Fruit fly (Drosophila melanogaster) whole organism, pupa: ENCODE measurements around the gene Lsd-1.

Experiments used
- CG10348 ChIP-seq: fragments of 200-800 bp; sonication (Bioruptor generic); IDR thresholded peaks from 2 replicates; pipeline ENCODE4 v1.3.6; 2022; ENCODE audit warnings: missing biosample characterization, missing genetic modification characterization
- CG12605 ChIP-seq: fragments of 200-800 bp; sonication (Bioruptor generic); IDR thresholded peaks from 2 replicates; pipeline ENCODE4 v1.3.6; 2022; ENCODE audit warnings: missing biosample characterization, missing genetic modification characterization
- CG13204 ChIP-seq: fragments of 200-800 bp; sonication (Bioruptor generic); optimal IDR thresholded peaks from 2 replicates; lab custom pipeline; 2018; ENCODE audit warnings: missing biosample characterization, mild to moderate bottlenecking, missing genetic modification characterization, moderate library complexity
- CG14655 ChIP-seq: fragments of 200-800 bp; sonication (Bioruptor generic); optimal IDR thresholded peaks from 3 replicates; lab custom pipeline; 2017; ENCODE audit warnings: mild to moderate bottlenecking, missing biosample characterization, missing genetic modification reagents, missing genetic modification characterization
- CG15710 ChIP-seq: fragments of 200-800 bp; sonication (Bioruptor generic); optimal IDR thresholded peaks from 2 replicates; lab custom pipeline; 2018; ENCODE audit warnings: missing biosample characterization, mild to moderate bottlenecking, missing genetic modification characterization, moderate library complexity
- CG17806 ChIP-seq: fragments of 200-800 bp; sonication (Bioruptor generic); optimal IDR thresholded peaks from 2 replicates; lab custom pipeline; 2018; ENCODE audit warnings: missing biosample characterization, mild to moderate bottlenecking, missing genetic modification characterization, moderate library complexity
- CG32121 ChIP-seq: fragments of 200-800 bp; sonication (Bioruptor generic); IDR thresholded peaks from 2 replicates; pipeline ENCODE4 v1.3.6; 2022; ENCODE audit warnings: missing biosample characterization, missing genetic modification characterization
- CG34367 ChIP-seq: fragments of 200-800 bp; sonication (Bioruptor generic); optimal IDR thresholded peaks from 2 replicates; lab custom pipeline; 2018; ENCODE audit warnings: missing biosample characterization, mild to moderate bottlenecking, missing genetic modification characterization
- CG4496 ChIP-seq: fragments of 200-800 bp; sonication (Bioruptor generic); IDR thresholded peaks from 3 replicates; pipeline ENCODE4 v1.3.6; 2022; ENCODE audit warnings: missing biosample characterization, missing genetic modification characterization
- CG8159 ChIP-seq: fragments of 200-800 bp; sonication (Bioruptor generic); optimal IDR thresholded peaks from 3 replicates; lab custom pipeline; 2018; ENCODE audit warnings: missing biosample characterization, mild to moderate bottlenecking, missing genetic modification characterization, moderate library complexity
- CG8301 ChIP-seq: fragments of 200-800 bp; sonication (Bioruptor generic); optimal IDR thresholded peaks from 2 replicates; lab custom pipeline; 2018; ENCODE audit warnings: missing biosample characterization, mild to moderate bottlenecking, missing genetic modification characterization
- CG9948 ChIP-seq: fragments of 200-800 bp; sonication (Bioruptor generic); optimal IDR thresholded peaks from 2 replicates; lab custom pipeline; 2018; ENCODE audit warnings: missing biosample characterization, mild to moderate bottlenecking, missing genetic modification characterization, moderate library complexity
- D1 ChIP-seq: fragments of 200-800 bp; sonication (Bioruptor generic); optimal IDR thresholded peaks from 2 replicates; lab custom pipeline; 2018; ENCODE audit warnings: missing biosample characterization, mild to moderate bottlenecking, missing genetic modification characterization, moderate library complexity
- EcR ChIP-seq: fragments of 200-800 bp; sonication (Bioruptor generic); optimal IDR thresholded peaks from 3 replicates; lab custom pipeline; 2019; ENCODE audit warnings: missing biosample characterization, missing genetic modification characterization, mild to moderate bottlenecking, moderate library complexity, missing genetic modification reagents
- Ets98B ChIP-seq: fragments of 200-800 bp; sonication (Bioruptor generic); IDR thresholded peaks from 2 replicates; pipeline ENCODE4 v1.3.6; 2022; ENCODE audit warnings: missing biosample characterization, missing genetic modification characterization
- Pif1A ChIP-seq: fragments of 200-800 bp; sonication (Bioruptor generic); optimal IDR thresholded peaks from 3 replicates; lab custom pipeline; 2016; ENCODE audit warnings: missing biosample characterization, missing genetic modification characterization
- Pif1B ChIP-seq: fragments of 200-800 bp; sonication (Bioruptor generic); optimal IDR thresholded peaks from 3 replicates; lab custom pipeline; 2016; ENCODE audit warnings: missing biosample characterization, missing genetic modification characterization
- Snoo ChIP-seq: fragments of 200-800 bp; sonication (Bioruptor generic); optimal IDR thresholded peaks from 3 replicates; lab custom pipeline; 2017; ENCODE audit warnings: missing biosample characterization, mild to moderate bottlenecking, missing genetic modification characterization, inconsistent platforms
- fd96Ca ChIP-seq: fragments of 200-800 bp; sonication (Bioruptor generic); IDR thresholded peaks from 3 replicates; pipeline ENCODE4 v1.3.6; 2022; ENCODE audit warnings: missing biosample characterization, missing genetic modification characterization
- gl ChIP-seq: fragments of 200-800 bp; sonication (Bioruptor generic); optimal IDR thresholded peaks from 2 replicates; lab custom pipeline; 2018; ENCODE audit warnings: missing biosample characterization, mild to moderate bottlenecking, missing genetic modification characterization
- rn ChIP-seq: fragments of 200-800 bp; sonication (Bioruptor generic); IDR thresholded peaks from 2 replicates; pipeline ENCODE4 v1.3.6; 2022; ENCODE audit warnings: missing biosample characterization, missing genetic modification characterization

Gene Lsd-1

DNA sequence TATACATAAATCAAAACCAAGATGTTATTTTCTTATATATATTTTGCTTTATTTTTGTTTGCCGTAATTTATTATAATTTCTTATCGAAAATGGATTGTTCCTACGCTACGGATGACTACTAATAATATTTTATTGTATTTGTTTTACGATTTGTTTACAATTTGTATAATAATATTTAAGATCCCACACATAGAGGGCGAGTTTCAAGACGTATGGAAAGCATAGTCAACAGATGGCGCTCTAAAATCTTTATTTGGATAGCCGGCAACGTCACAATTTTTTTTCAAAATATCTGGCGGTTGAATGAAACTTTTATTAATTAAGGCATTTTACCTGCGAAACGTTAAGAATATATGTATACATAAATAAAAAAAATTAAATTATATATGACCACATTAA is 41.7 kb upstream of the Lsd-1 start:
- TF ChIP-seq D1 (tag; lab: Kevin White, UChicago) (peak; percentile 84), EcR (no peak)
- TF ChIP-seq, all 21 proteins: peak for 1

DNA sequence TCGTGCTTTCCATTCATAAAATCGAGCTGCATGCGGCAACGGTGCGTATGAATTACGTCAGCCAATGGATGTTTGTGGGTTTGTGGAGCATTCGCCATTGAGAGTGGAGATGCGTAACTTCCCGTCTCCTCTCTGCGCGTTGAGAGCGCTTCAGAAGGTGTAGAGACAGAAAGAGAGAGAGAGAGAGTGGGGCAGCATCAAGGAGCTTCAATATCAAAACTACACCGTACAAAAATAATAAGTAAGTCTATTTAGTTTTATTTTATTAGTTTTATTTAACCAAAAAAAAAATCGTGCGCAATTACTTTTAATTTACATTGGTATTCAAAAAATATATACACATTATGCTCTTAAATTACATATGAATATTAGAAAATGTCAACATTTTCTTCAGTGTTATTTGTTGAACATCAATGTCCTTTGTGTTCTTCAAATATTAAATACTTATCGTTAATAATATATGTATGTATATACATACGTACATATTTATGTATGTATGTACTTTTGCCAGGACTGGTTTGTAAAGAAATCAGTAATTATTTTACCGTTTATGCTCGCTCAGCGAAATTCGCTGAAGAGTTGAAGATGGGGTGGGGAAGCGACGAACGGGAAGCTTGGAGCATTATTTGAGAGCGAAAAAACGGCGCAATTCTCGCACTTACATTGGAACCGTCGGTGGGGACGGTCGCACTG is 40.8 kb upstream of the Lsd-1 start, which contains the start of gene CG10365:
Gene CG10365 (plus strand): TSS at position 652 of the 693 bp plus-strand sequence.
- TF ChIP-seq CG34367 (peak; percentile 86), CG8301 (peak; percentile 94), CG17806 (tag; lab: Kevin White, UChicago) (peak; percentile 94), rn (GFP tag; lab: Robert Waterston, UW) (peak; percentile 86), Ets98B (GFP tag; lab: Robert Waterston, UW) (peak; percentile 78), CG14655 (GFP tag; lab: Kevin White, UChicago) (peak; percentile 89), CG13204 (GFP tag; lab: Kevin White, UChicago) (peak; percentile 55), gl (peak; percentile 45), EcR (peak; percentile 41), fd96Ca (no peak), CG4496 (peak; percentile 90), CG15710 (tag; lab: Kevin White, UChicago) (peak; percentile 93), CG32121 (GFP tag; lab: Robert Waterston, UW) (peak; percentile 88), CG8159 (peak; percentile 97), D1 (tag; lab: Kevin White, UChicago) (peak; percentile 96), Pif1A (GFP tag; lab: Kevin White, UChicago) (peak; percentile 70), CG9948 (tag; lab: Kevin White, UChicago) (peak; percentile 96), CG10348 (GFP tag; lab: Robert Waterston, UW) (no peak; the same call in 1 of the 2 replicates), CG12605 (GFP tag; lab: Robert Waterston, UW) (peak; percentile 93), Pif1B (GFP tag; lab: Kevin White, UChicago) (peak; percentile 56), Snoo (tag; lab: Kevin White, UChicago) (peak; percentile 87)

DNA sequence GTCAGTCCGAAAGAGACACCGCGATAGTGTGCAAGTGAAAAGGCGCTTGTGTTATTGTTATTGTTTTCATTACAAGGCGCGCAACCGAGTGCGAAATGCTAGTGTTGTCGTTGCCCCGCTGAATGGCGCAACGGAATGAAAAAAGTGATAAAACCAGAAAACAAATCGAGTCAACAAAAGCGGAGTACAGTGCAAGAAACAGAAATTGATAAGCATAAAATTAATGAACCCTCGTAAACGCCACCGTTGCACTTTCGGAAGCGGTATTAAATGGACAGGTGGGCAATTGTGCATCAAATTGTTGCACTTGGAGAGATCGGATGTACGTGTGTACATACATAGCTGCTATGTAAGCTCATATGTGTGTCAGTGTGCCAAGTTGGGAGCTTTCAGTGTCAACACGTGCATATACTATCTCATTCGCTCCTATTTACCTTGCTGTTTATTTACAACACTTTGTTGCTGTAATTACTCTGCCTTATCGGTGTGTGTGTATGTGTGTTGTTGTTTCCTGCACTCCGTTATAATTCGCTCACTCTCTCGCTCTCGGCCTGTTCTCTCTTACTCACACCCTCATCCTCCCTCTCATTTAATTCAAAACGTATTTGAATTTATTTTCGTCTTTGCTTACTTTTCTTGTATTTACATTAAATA is 40.1 kb upstream of the Lsd-1 start:
- TF ChIP-seq CG12605 (GFP tag; lab: Robert Waterston, UW) = no peak; the same call in 1 of the 2 replicates
- peak; percentile 79 for TF ChIP-seq gl
- TF ChIP-seq Snoo (tag; lab: Kevin White, UChicago) = no peak
- TF ChIP-seq CG8301 = peak; percentile 40
- no peak for TF ChIP-seq Pif1A (GFP tag; lab: Kevin White, UChicago)
- TF ChIP-seq CG4496 = peak; percentile 55; the same call in 1 of the 3 replicates
- peak; percentile 42 for TF ChIP-seq CG8159
- TF ChIP-seq CG9948 (tag; lab: Kevin White, UChicago) = no peak
- no peak for TF ChIP-seq rn (GFP tag; lab: Robert Waterston, UW)
- peak; percentile 29 for TF ChIP-seq Pif1B (GFP tag; lab: Kevin White, UChicago)
- TF ChIP-seq CG15710 (tag; lab: Kevin White, UChicago) = peak; percentile 23
- no peak for TF ChIP-seq D1 (tag; lab: Kevin White, UChicago)
- no peak for TF ChIP-seq CG10348 (GFP tag; lab: Robert Waterston, UW)
- peak; percentile 41 for TF ChIP-seq CG34367
- peak; percentile 36 for TF ChIP-seq CG17806 (tag; lab: Kevin White, UChicago)
- TF ChIP-seq fd96Ca = peak; percentile 56
- TF ChIP-seq CG14655 (GFP tag; lab: Kevin White, UChicago) = peak; percentile 40
- peak; percentile 68 for TF ChIP-seq CG32121 (GFP tag; lab: Robert Waterston, UW)
- TF ChIP-seq EcR = peak; percentile 73
- TF ChIP-seq Ets98B (GFP tag; lab: Robert Waterston, UW) = peak; percentile 60
- TF ChIP-seq, all 21 proteins: peak for 13

DNA sequence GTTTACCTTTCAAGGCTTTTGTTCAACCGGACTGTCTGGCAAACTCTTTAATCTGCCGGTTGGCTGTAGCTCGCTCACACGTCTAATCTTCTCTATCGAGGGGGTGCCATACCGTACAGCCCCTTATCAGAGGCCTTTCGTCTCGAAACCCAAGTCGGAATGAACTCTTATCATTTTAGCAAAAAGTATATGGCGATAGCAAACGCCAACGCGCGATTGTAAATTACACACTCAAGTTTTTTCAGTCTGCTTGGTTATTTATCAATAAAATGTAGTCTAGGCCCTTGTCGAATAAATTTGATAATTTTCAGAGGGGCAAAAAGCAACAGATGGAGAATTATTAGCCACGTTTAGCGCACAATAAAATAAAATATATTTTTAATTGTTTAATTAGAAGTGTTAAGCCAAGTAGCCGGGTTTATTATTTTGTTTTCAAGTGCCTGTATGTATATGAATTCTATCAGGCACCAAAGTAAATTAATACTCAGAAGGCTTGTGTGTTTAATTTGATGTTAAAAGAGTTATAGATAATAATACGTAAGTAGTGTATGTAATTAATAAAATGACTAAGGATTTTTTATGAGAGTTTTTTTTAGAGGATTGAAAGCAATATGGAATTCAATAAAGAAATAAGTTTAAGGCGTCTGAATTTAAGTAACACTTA is 38.7 kb upstream of the Lsd-1 start:
- TF ChIP-seq EcR = peak; percentile 61
- no peak; the same call in 1 of the 2 replicates for TF ChIP-seq Ets98B (GFP tag; lab: Robert Waterston, UW)
- TF ChIP-seq Pif1B (GFP tag; lab: Kevin White, UChicago) = no peak
- TF ChIP-seq rn (GFP tag; lab: Robert Waterston, UW) = no peak

DNA sequence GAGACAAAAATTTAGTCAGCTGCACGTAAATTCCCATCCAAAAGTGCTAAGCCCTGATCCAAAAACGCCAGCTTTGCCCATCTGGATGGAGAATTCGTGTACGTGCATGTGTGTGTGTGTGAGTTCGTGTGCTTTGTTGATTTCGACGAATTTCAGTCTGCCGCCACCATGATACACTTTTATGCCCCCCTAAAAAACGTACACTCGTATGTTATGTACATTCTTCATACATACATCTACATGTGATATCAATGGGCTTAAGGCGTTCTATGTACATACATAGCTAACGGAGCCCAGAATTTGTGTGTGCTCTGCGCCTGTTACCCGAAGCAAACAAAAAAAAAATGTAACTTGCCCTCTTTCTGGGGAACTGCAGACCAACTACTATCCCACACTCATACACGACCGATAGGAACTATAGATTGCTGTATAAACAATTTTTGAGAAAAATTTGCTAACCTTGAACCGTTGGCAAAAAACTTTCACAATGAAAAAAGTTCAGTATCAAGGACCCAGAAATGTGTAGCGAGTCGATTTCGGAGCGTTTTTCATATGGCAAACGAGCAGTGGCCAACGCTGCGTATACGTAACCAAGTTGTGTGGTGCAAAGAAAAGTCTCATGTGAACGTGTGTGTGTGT is 37.8 kb upstream of the Lsd-1 start:
- TF ChIP-seq CG15710 (tag; lab: Kevin White, UChicago) (no peak), CG14655 (GFP tag; lab: Kevin White, UChicago) (no peak), Pif1B (GFP tag; lab: Kevin White, UChicago) (no peak), D1 (tag; lab: Kevin White, UChicago) (no peak)
